Fruit fly (Drosophila melanogaster): ENCODE measurements around the gene SA1.

SA1 gene

DNA sequence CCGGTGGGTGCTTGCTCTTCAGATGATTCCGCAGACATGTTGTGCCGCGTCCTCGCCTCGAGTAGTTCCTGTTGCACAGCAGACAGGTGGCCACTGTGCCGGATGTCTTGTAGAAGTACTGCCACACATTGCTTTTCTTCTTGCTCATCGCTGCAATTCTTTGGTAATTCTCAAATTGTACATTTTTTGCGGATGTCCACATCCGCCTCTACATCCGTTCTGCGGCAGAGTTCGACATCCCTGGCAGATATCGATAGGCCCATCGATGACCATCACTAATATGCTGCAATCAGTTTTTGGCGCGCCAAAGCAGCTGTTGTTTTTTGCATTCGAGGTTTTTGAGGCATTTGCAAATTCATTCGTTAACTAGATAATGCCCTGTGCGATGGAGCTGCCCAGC, 6.5 kb downstream of the SA1 start, which contains the start of the genes CG13775 and CG3430 (continued):
- TF ChIP-seq inv (GFP tag; IDR thresholded peaks at IDR 0.05; ENCODE audit: partially characterized antibody) (peak; percentile 48; the same call in 1 of the 2 replicates), CG2129 (GFP tag; IDR thresholded peaks at IDR 0.05; ENCODE audit: partially characterized antibody) (peak; percentile 37; the same call in 1 of the 2 replicates), pzg (GFP tag; optimal IDR thresholded peaks at IDR 0.05) (peak; percentile 78), gfzf (GFP tag; optimal IDR thresholded peaks at IDR 0.05) (peak; percentile 14), crol (GFP tag; IDR thresholded peaks at IDR 0.05) (no peak), CG12104 (GFP tag; optimal IDR thresholded peaks at IDR 0.05) (no peak), CG10209 (GFP tag; optimal IDR thresholded peaks at IDR 0.05) (peak; percentile 22), ab (GFP tag; optimal IDR thresholded peaks at IDR 0.05) (no peak), Mes4 (GFP tag; optimal IDR thresholded peaks at IDR 0.05) (peak; percentile 8), Sry-δ (GFP tag; optimal IDR thresholded peaks at IDR 0.05) (peak; percentile 93), CG34422 (GFP tag; IDR thresholded peaks at IDR 0.05) (0 out of 3 replicates have a peak, but pooled peaks have one; percentile 45), CG15269 (tag; optimal IDR thresholded peaks at IDR 0.05) (no peak), mld (GFP tag; IDR thresholded peaks at IDR 0.05; ENCODE audit: partially characterized antibody) (0 out of 3 replicates have a peak, but pooled peaks have one; percentile 30), zf30C (GFP tag; optimal IDR thresholded peaks at IDR 0.05) (no peak), Xbp1 (GFP tag; optimal IDR thresholded peaks at IDR 0.05) (peak; percentile 19), pho (GFP tag; optimal IDR thresholded peaks at IDR 0.05) (peak; percentile 57), phol (tag; optimal IDR thresholded peaks at IDR 0.05) (peak; percentile 53), Atf3 (GFP tag; optimal IDR thresholded peaks at IDR 0.05) (no peak), Lpt (GFP tag; optimal IDR thresholded peaks at IDR 0.05) (no peak), Hsf (GFP tag; optimal IDR thresholded peaks at IDR 0.05) (peak; percentile 25), CG10267 (tag; optimal IDR thresholded peaks at IDR 0.05) (peak; percentile 14), NFAT (GFP tag; IDR thresholded peaks at IDR 0.05) (peak; percentile 15; the same call in 1 of the 2 replicates), sob (GFP tag; IDR thresholded peaks at IDR 0.05) (0 out of 2 replicates have a peak, but pooled peaks have one; percentile 45), CG6791 (GFP tag; IDR thresholded peaks at IDR 0.05; ENCODE audit: partially characterized antibody) (peak; percentile 56; the same call in 2 of the 3 replicates), CG1792 (GFP tag; optimal IDR thresholded peaks at IDR 0.05) (no peak), CG7839 (tag; optimal IDR thresholded peaks at IDR 0.05) (no peak), Fer2 (tag; optimal IDR thresholded peaks at IDR 0.05) (no peak), jumu (GFP tag; optimal IDR thresholded peaks at IDR 0.05) (peak; percentile 8), mirr (GFP tag; optimal IDR thresholded peaks at IDR 0.05) (peak; percentile 28), tll (GFP tag; optimal IDR thresholded peaks at IDR 0.05) (no peak), CG34376 (GFP tag; optimal IDR thresholded peaks at IDR 0.05) (peak; percentile 40), NK7.1 (GFP tag; optimal IDR thresholded peaks at IDR 0.05) (no peak), CG10431 (GFP tag; optimal IDR thresholded peaks at IDR 0.05) (no peak), CG11247 (GFP tag; IDR thresholded peaks at IDR 0.05) (peak; percentile 19; the same call in 1 of the 2 replicates), CG6765 (GFP tag; optimal IDR thresholded peaks at IDR 0.05) (peak; percentile 33), lola (GFP tag; optimal IDR thresholded peaks at IDR 0.05) (no peak), mam (GFP tag; optimal IDR thresholded peaks at IDR 0.05) (peak; percentile 52), vnd (GFP tag; IDR thresholded peaks at IDR 0.05; ENCODE audit: partially characterized antibody) (peak; percentile 31; the same call in 1 of the 3 replicates), CG13424 (tag; optimal IDR thresholded peaks at IDR 0.05) (peak; percentile 10), Rx (GFP tag; IDR thresholded peaks at IDR 0.05) (no peak), Ravus (GFP tag; IDR thresholded peaks at IDR 0.05) (no peak), insv (GFP tag; optimal IDR thresholded peaks at IDR 0.05) (peak in 1 of 2 experiments; percentile 7), run (tag; optimal IDR thresholded peaks at IDR 0.05) (no peak), E2f2 (GFP tag; IDR thresholded peaks at IDR 0.05) (peak; percentile 85), Meics (GFP tag; optimal IDR thresholded peaks at IDR 0.05) (no peak), dysf (GFP tag; IDR thresholded peaks at IDR 0.05) (peak; percentile 40; the same call in 1 of the 3 replicates), CG6683 (GFP tag; optimal IDR thresholded peaks at IDR 0.05) (no peak), Drgx (GFP tag; IDR thresholded peaks at IDR 0.05) (no peak), CG5245 (GFP tag; optimal IDR thresholded peaks at IDR 0.05) (no peak)

All from whole organism, embryonic.